Worm (Caenorhabditis elegans) whole organism, L4/young adult: Measurements from ENCODE around the gene K05F1.9.

ENCODE experiments used
- W03F9.2 ChIP-seq: fragments of 150-350 bp; optimal IDR thresholded peaks from 2 replicates; lab custom pipeline; 2014; ENCODE audit warnings: missing biosample characterization, missing genetic modification characterization
- dao-5 ChIP-seq: sonication (generic microtip); optimal IDR thresholded peaks from 2 replicates; lab custom pipeline; 2016; ENCODE audit warnings: missing genotype, missing genetic modification characterization, moderate library complexity, missing compliant biosample characterization
- him-1 ChIP-seq: sonication (generic microtip); optimal IDR thresholded peaks from 2 replicates; lab custom pipeline; 2016; ENCODE audit warnings: missing genotype, missing genetic modification reagents, missing genetic modification characterization, missing compliant biosample characterization

DNA sequence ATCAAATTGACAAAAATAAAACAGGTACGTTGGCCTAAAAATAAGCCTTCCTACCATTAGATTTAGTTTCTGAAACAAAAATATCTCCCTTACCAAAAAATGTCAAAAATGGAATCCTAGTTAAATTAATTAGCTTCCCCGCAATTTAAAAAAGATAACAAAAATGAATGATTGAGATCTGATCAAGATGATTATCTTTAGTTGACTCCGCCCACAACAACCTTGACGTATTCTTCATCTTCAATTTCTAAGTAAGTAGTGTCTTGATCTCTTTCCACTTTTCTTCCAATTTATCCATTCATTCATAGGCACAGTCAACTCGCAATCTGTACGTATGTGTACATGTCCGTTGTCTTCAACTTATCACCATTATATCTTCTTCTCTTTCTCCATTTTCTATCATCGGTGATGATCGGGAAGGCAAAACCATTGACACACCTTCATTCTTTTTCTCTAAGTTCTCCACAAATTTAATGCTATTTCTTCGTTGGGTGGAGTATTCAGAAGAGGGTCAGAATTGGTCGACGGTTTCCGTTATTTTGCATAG, 32.6 kb downstream of the K05F1.9 start:
- TF ChIP-seq W03F9.2 (no peak), him-1 (tag; lab: Kevin White, UChicago) (no peak), dao-5 (no peak)
